Fruit fly (Drosophila melanogaster): ENCODE data around the gene CG1504.

dm6 chrX:20269669-20270068 is 60.5 kb downstream of the CG1504 start, which contains the start of gene Inx6:
- TF ChIP-seq sage (GFP tag; optimal IDR thresholded peaks at IDR 0.05) = no peak
- TF ChIP-seq psq (GFP tag; optimal IDR thresholded peaks at IDR 0.05) = no peak
- no peak for TF ChIP-seq dl (GFP tag; optimal IDR thresholded peaks at IDR 0.05; ENCODE audit: insufficient read depth in 1 of 2, partially characterized antibody in 2 of 2)
- no peak for TF ChIP-seq h (GFP tag; optimal IDR thresholded peaks at IDR 0.05)

All from whole organism, wandering third instar larva.